Fruit fly (Drosophila melanogaster): ENCODE data around the gene CG17078.

CG17078 gene

DNA sequence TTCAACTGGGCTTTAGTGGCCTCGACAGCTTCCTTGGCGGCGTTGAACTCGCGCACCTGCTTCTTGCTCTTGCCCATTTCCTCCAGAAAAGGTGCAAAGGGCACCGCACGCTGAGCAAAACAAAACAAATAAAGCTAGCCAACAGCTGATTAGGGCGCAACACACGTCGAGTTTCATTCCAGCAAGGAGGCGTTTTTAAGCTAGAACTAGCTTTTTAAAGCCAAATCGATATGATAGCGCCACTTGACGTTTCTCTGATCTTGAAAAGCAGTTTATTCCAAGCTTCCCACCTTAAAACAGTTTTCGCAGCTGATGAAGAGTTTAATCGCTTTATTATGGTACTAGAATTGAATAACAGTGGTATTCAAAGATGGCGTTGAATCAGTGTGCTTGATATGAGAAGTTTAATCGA, 5.0 kb upstream of the CG17078 start, which contains the start of gene CG11601 (continued):
- no peak for TF ChIP-seq CG9817 (tag; optimal IDR thresholded peaks at IDR 0.05)
- peak; percentile 38 for TF ChIP-seq CG13775 (GFP tag; optimal IDR thresholded peaks at IDR 0.05)
- TF ChIP-seq CG12155 (GFP tag; optimal IDR thresholded peaks at IDR 0.05), result no peak
- TF ChIP-seq Optix (GFP tag; IDR thresholded peaks at IDR 0.05), result no peak
- peak; percentile 19 for TF ChIP-seq chn (GFP tag; optimal IDR thresholded peaks at IDR 0.05)
- TF ChIP-seq CG8089 (GFP tag; optimal IDR thresholded peaks at IDR 0.05), result no peak
- TF ChIP-seq CG9609 (GFP tag; optimal IDR thresholded peaks at IDR 0.05), result peak; percentile 52
- peak; percentile 47 for TF ChIP-seq onecut (GFP tag; IDR thresholded peaks at IDR 0.05)
- TF ChIP-seq Fer3 (tag; optimal IDR thresholded peaks at IDR 0.05), result no peak
- TF ChIP-seq lmd (GFP tag; IDR thresholded peaks at IDR 0.05), result peak; percentile 41; the same call in 1 of the 2 replicates
- TF ChIP-seq ro (GFP tag; IDR thresholded peaks at IDR 0.05), result no peak
- TF ChIP-seq sug (tag; optimal IDR thresholded peaks at IDR 0.05), result peak; percentile 39
- TF ChIP-seq lov (optimal IDR thresholded peaks at IDR 0.05), result no peak
- no peak for TF ChIP-seq lov (GFP tag; IDR thresholded peaks at IDR 0.05)
- TF ChIP-seq HLH4C (GFP tag; IDR thresholded peaks at IDR 0.05; ENCODE audit: partially characterized antibody), result peak; percentile 51; the same call in 2 of the 3 replicates
- no peak for TF ChIP-seq al (GFP tag; IDR thresholded peaks at IDR 0.05)
- TF ChIP-seq CG6254 (GFP tag; optimal IDR thresholded peaks at IDR 0.05), result no peak
- no peak for TF ChIP-seq Dek (tag; optimal IDR thresholded peaks at IDR 0.05)
- TF ChIP-seq HLH54F (GFP tag; optimal IDR thresholded peaks at IDR 0.05), result peak; percentile 34
- TF ChIP-seq CG11696 (GFP tag; IDR thresholded peaks at IDR 0.05), result no peak
- peak; percentile 61 for TF ChIP-seq Dp (GFP tag; optimal IDR thresholded peaks at IDR 0.05)
- TF ChIP-seq insv (GFP tag; optimal IDR thresholded peaks at IDR 0.05), result no peak
- TF ChIP-seq CG12236 (GFP tag; optimal IDR thresholded peaks at IDR 0.05), result no peak
- TF ChIP-seq CG7372 (GFP tag; IDR thresholded peaks at IDR 0.05), result no peak
- TF ChIP-seq Ptx1 (GFP tag; IDR thresholded peaks at IDR 0.05), result peak; percentile 50
- TF ChIP-seq MTF-1 (GFP tag; optimal IDR thresholded peaks at IDR 0.05; ENCODE audit: borderline replicate concordance), result no peak
- peak; percentile 30 for TF ChIP-seq Xbp1 (GFP tag; optimal IDR thresholded peaks at IDR 0.05)
- TF ChIP-seq Dbx (GFP tag; IDR thresholded peaks at IDR 0.05), result peak; percentile 62; the same call in 2 of the 3 replicates
- no peak for TF ChIP-seq Hr39 (optimal IDR thresholded peaks at IDR 0.05)
- TF ChIP-seq ham (GFP tag; IDR thresholded peaks at IDR 0.05), result no peak
- 0 out of 2 replicates have a peak, but pooled peaks have one; percentile 22 for TF ChIP-seq CG32772 (GFP tag; IDR thresholded peaks at IDR 0.05)
- TF ChIP-seq wor (GFP tag; IDR thresholded peaks at IDR 0.05), result no peak
- no peak for TF ChIP-seq tna (GFP tag; IDR thresholded peaks at IDR 0.05; ENCODE audit: partially characterized antibody)
- TF ChIP-seq NC2β (GFP tag; optimal IDR thresholded peaks at IDR 0.05), result peak; percentile 37
- no peak for TF ChIP-seq chm (GFP tag; IDR thresholded peaks at IDR 0.05)
- 0 out of 2 replicates have a peak, but pooled peaks have one; percentile 24 for TF ChIP-seq unc-4 (GFP tag; IDR thresholded peaks at IDR 0.05; ENCODE audit: partially characterized antibody)
- TF ChIP-seq CG12391 (tag; optimal IDR thresholded peaks at IDR 0.05), result peak; percentile 36
- no peak for TF ChIP-seq CG6765 (GFP tag; optimal IDR thresholded peaks at IDR 0.05)
- TF ChIP-seq Atf-2 (GFP tag; optimal IDR thresholded peaks at IDR 0.05), result no peak
- TF ChIP-seq CG7745 (tag; optimal IDR thresholded peaks at IDR 0.05), result no peak
- no peak for TF ChIP-seq H2.0 (GFP tag; IDR thresholded peaks at IDR 0.05)
- TF ChIP-seq exex (tag; optimal IDR thresholded peaks at IDR 0.05), result peak; percentile 37

DNA sequence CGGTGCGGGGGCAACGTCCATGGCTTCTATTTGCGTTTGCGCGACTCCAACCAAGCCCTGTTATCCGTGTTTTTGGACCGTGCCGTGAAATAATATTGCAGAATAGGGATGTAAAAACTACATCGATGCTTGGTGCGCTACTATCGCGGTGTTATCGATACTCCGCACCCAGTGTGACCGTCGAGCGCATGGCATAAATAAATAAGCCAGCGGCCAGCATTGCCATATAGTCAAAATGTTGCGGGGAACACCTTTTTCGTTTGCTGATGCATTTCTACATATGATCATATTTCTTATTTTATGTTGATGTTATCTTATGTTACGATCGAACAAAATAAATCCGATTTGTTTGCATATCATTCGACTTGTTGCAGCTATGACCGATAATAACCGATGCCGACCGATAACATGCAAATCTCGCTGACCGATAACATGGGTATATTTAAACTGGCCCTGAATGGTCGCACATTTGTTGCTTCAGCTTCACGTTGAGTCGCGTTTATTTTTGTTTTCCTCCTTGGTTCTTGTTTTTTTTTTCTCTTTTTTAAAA, 837 bp downstream of the CG17078 start, which contains the start of gene smo:
TSS of gene smo (plus strand) at position 461 of the 550 bp plus-strand sequence.
- TF ChIP-seq klu (GFP tag; IDR thresholded peaks at IDR 0.05), result no peak
- TF ChIP-seq Xrp1 (GFP tag; IDR thresholded peaks at IDR 0.05), result no peak
- peak; percentile 86 for TF ChIP-seq HLH4C (GFP tag; IDR thresholded peaks at IDR 0.05; ENCODE audit: partially characterized antibody)
- TF ChIP-seq bigmax (GFP tag; optimal IDR thresholded peaks at IDR 0.05), result no peak
- TF ChIP-seq CG18262 (tag; optimal IDR thresholded peaks at IDR 0.05), result no peak
- TF ChIP-seq TFAM (GFP tag; optimal IDR thresholded peaks at IDR 0.05), result no peak
- TF ChIP-seq gsb-n (tag; optimal IDR thresholded peaks at IDR 0.05), result no peak
- 0 out of 2 replicates have a peak, but pooled peaks have one; percentile 24 for TF ChIP-seq sob (GFP tag; IDR thresholded peaks at IDR 0.05)
- no peak for TF ChIP-seq E2f1 (GFP tag; IDR thresholded peaks at IDR 0.05)
- no peak for TF ChIP-seq CG14014 (GFP tag; IDR thresholded peaks at IDR 0.05)
- no peak for TF ChIP-seq CG11093 (GFP tag; IDR thresholded peaks at IDR 0.05)
- TF ChIP-seq phol (tag; optimal IDR thresholded peaks at IDR 0.05), result peak; percentile 64
- no peak for TF ChIP-seq mirr (GFP tag; optimal IDR thresholded peaks at IDR 0.05)
